Fruit fly (Drosophila melanogaster): ENCODE data around the gene RagA-B.

DNA sequence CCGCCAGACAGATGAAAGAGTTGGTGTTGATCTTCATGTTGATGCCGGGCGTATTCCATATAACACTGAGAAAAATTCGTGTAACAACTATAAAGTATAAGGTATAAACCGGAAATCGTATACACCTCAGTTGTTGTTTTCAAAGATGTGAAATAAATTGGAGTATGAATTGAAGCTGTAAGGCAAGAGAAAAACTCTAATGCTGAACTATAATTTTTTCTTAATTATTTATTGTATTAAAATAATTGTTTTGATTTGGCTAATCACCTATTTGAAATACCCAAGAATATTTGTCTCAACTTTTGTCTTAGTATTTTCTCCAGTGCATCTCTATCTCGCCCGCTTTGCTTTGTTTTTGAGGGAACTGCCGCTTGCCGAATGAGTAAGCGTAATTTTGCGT lies 23.8 kb downstream of the RagA-B start:
- no peak for TF ChIP-seq ttk (optimal IDR thresholded peaks at IDR 0.05)
- TF ChIP-seq psq (optimal IDR thresholded peaks at IDR 0.05) = no peak
- no peak for TF ChIP-seq insv (optimal IDR thresholded peaks at IDR 0.05)

Measured in Kc167 (cell line).